Fruit fly (Drosophila melanogaster): Measurements from ENCODE around the gene CG13856.

CG13856 gene

dm6 chr3R:22356464-22357410 is 45.7 kb upstream of the CG13856 start, which contains the start of gene Sar1 (continued):
- TF ChIP-seq Hr39 (optimal IDR thresholded peaks at IDR 0.05) (no peak), CG17359 (tag; optimal IDR thresholded peaks at IDR 0.05) (no peak), CG12942 (GFP tag; optimal IDR thresholded peaks at IDR 0.05) (peak; percentile 8), h (optimal IDR thresholded peaks at IDR 0.05) (no peak), CG15269 (tag; optimal IDR thresholded peaks at IDR 0.05) (no peak), grn (GFP tag; optimal IDR thresholded peaks at IDR 0.05) (peak; percentile 6), Fer2 (tag; optimal IDR thresholded peaks at IDR 0.05) (no peak), TFAM (GFP tag; optimal IDR thresholded peaks at IDR 0.05) (no peak), CG7372 (GFP tag; IDR thresholded peaks at IDR 0.05) (no peak), Ets97D (GFP tag; optimal IDR thresholded peaks at IDR 0.05) (peak; percentile 94), sens (GFP tag) (peak; percentile 82), danr (GFP tag; IDR thresholded peaks at IDR 0.05) (no peak), CG17328 (GFP tag; IDR thresholded peaks at IDR 0.05) (no peak), CG3726 (GFP tag; IDR thresholded peaks at IDR 0.05) (no peak), CG30020 (tag; optimal IDR thresholded peaks at IDR 0.05) (peak; percentile 13), tap (tag; optimal IDR thresholded peaks at IDR 0.05) (no peak), CG6791 (GFP tag; IDR thresholded peaks at IDR 0.05; ENCODE audit: partially characterized antibody) (peak; percentile 95), br (optimal IDR thresholded peaks at IDR 0.05) (no peak), Sin3A (optimal IDR thresholded peaks at IDR 0.05) (peak; percentile 81), E2f1 (GFP tag; IDR thresholded peaks at IDR 0.05) (no peak), mirr (GFP tag; optimal IDR thresholded peaks at IDR 0.05) (no peak), H15 (GFP tag; IDR thresholded peaks at IDR 0.05) (no peak), CG2129 (GFP tag; IDR thresholded peaks at IDR 0.05; ENCODE audit: partially characterized antibody) (peak; percentile 92), CG4424 (GFP tag; optimal IDR thresholded peaks at IDR 0.05) (no peak), CG14050 (GFP tag; IDR thresholded peaks at IDR 0.05) (no peak), CG31441 (GFP tag; IDR thresholded peaks at IDR 0.05) (no peak), Oli (tag; optimal IDR thresholded peaks at IDR 0.05) (no peak), CG18476 (GFP tag; optimal IDR thresholded peaks at IDR 0.05) (no peak), HHEX (GFP tag; optimal IDR thresholded peaks at IDR 0.05) (no peak), CG33557 (GFP tag; optimal IDR thresholded peaks at IDR 0.05) (no peak), CG18262 (tag; optimal IDR thresholded peaks at IDR 0.05) (no peak), CG6813 (GFP tag; optimal IDR thresholded peaks at IDR 0.05) (no peak), CG2116 (GFP tag; optimal IDR thresholded peaks at IDR 0.05) (peak; percentile 83), Chrac-16 (GFP tag; optimal IDR thresholded peaks at IDR 0.05) (no peak), CG4617 (GFP tag; optimal IDR thresholded peaks at IDR 0.05; ENCODE audit: borderline replicate concordance) (peak; percentile 60), sima (GFP tag; optimal IDR thresholded peaks at IDR 0.05) (no peak), CG8281 (tag; optimal IDR thresholded peaks at IDR 0.05) (no peak), CG30403 (GFP tag; optimal IDR thresholded peaks at IDR 0.05) (peak; percentile 6), CG3995 (GFP tag; optimal IDR thresholded peaks at IDR 0.05) (no peak), ftz-f1 (GFP tag; optimal IDR thresholded peaks at IDR 0.05) (peak; percentile 81), bigmax (GFP tag; optimal IDR thresholded peaks at IDR 0.05) (no peak), CG7357 (GFP tag; IDR thresholded peaks at IDR 0.05) (no peak), en (GFP tag; optimal IDR thresholded peaks at IDR 0.05) (no peak), CG2875 (GFP tag; optimal IDR thresholded peaks at IDR 0.05) (no peak), HLH4C (GFP tag; IDR thresholded peaks at IDR 0.05; ENCODE audit: partially characterized antibody) (peak; percentile 82), Ada2b (GFP tag; IDR thresholded peaks at IDR 0.05) (no peak), bcd (GFP tag; optimal IDR thresholded peaks at IDR 0.05) (peak; percentile 29), fd102C (GFP tag; optimal IDR thresholded peaks at IDR 0.05) (no peak), unpg (GFP tag; optimal IDR thresholded peaks at IDR 0.05) (no peak), Hmr (GFP tag; optimal IDR thresholded peaks at IDR 0.05) (peak; percentile 86), tup (GFP tag; optimal IDR thresholded peaks at IDR 0.05) (no peak)
